Fruit fly (Drosophila melanogaster): ENCODE results near the gene comt.

comt gene

dm6 chrX:13256967-13257366, 1.9 kb upstream of the comt start (continued):
- peak; percentile 1 for TF ChIP-seq CG9817 (tag; optimal IDR thresholded peaks at IDR 0.05)
- peak; percentile 37 for TF ChIP-seq CG8924 (tag; optimal IDR thresholded peaks at IDR 0.05)
- TF ChIP-seq Camta (GFP tag; optimal IDR thresholded peaks at IDR 0.05): no peak
- no peak for TF ChIP-seq Doc2 (GFP tag; IDR thresholded peaks at IDR 0.05)
- no peak for TF ChIP-seq p53 (GFP tag; optimal IDR thresholded peaks at IDR 0.05)
- no peak for TF ChIP-seq Vsx1 (GFP tag; optimal IDR thresholded peaks at IDR 0.05)
- TF ChIP-seq Blimp-1 (GFP tag; optimal IDR thresholded peaks at IDR 0.05): peak; percentile 27
- no peak for TF ChIP-seq H15 (GFP tag; IDR thresholded peaks at IDR 0.05)
- TF ChIP-seq Eip74EF (GFP tag; optimal IDR thresholded peaks at IDR 0.05): peak in 1 of 2 experiments; percentile 83
- TF ChIP-seq CG1792 (GFP tag; optimal IDR thresholded peaks at IDR 0.05): peak; percentile 11
- peak; percentile 97 for TF ChIP-seq kah (GFP tag; optimal IDR thresholded peaks at IDR 0.05)
- no peak for TF ChIP-seq Chrac-16 (GFP tag; optimal IDR thresholded peaks at IDR 0.05)
- no peak for TF ChIP-seq CG3847 (GFP tag; IDR thresholded peaks at IDR 0.05)
- peak; percentile 32 for TF ChIP-seq CG11504 (tag; optimal IDR thresholded peaks at IDR 0.05)
- no peak for TF ChIP-seq hth (optimal IDR thresholded peaks at IDR 0.05)
- peak; percentile 44 for TF ChIP-seq CG15514 (GFP tag; optimal IDR thresholded peaks at IDR 0.05)
- no peak for TF ChIP-seq nmo (GFP tag; optimal IDR thresholded peaks at IDR 0.05)
- no peak for TF ChIP-seq Elba2 (GFP tag; optimal IDR thresholded peaks at IDR 0.05)
- peak; percentile 18 for TF ChIP-seq pros (GFP tag; optimal IDR thresholded peaks at IDR 0.05)
- TF ChIP-seq en (GFP tag; optimal IDR thresholded peaks at IDR 0.05): no peak
- TF ChIP-seq fu2 (GFP tag; optimal IDR thresholded peaks at IDR 0.05): no peak
- TF ChIP-seq CG17186 (GFP tag; optimal IDR thresholded peaks at IDR 0.05): no peak
- TF ChIP-seq CG14441 (GFP tag; IDR thresholded peaks at IDR 0.05): no peak
- TF ChIP-seq Side (GFP tag; optimal IDR thresholded peaks at IDR 0.05): no peak
- peak; percentile 10 for TF ChIP-seq CG2120 (GFP tag; optimal IDR thresholded peaks at IDR 0.05)
- TF ChIP-seq Mad (GFP tag; optimal IDR thresholded peaks at IDR 0.05): no peak
- peak; percentile 7 for TF ChIP-seq ERR (GFP tag; optimal IDR thresholded peaks at IDR 0.05)
- TF ChIP-seq HHEX (GFP tag; optimal IDR thresholded peaks at IDR 0.05): no peak
- TF ChIP-seq klu (GFP tag; IDR thresholded peaks at IDR 0.05): no peak
- no peak for TF ChIP-seq Gug (GFP tag; IDR thresholded peaks at IDR 0.05)
- no peak for TF ChIP-seq CG13424 (tag; optimal IDR thresholded peaks at IDR 0.05)
- no peak for TF ChIP-seq CG4617 (GFP tag; optimal IDR thresholded peaks at IDR 0.05; ENCODE audit: borderline replicate concordance)
- TF ChIP-seq CG14710 (tag; optimal IDR thresholded peaks at IDR 0.05): no peak
- no peak for TF ChIP-seq Tbp (GFP tag; optimal IDR thresholded peaks at IDR 0.05)
- TF ChIP-seq Sry-δ (GFP tag; optimal IDR thresholded peaks at IDR 0.05): no peak
- TF ChIP-seq B-H1 (GFP tag; IDR thresholded peaks at IDR 0.05): no peak
- TF ChIP-seq BEAF-32 (GFP tag; optimal IDR thresholded peaks at IDR 0.05): no peak
- TF ChIP-seq CG12219 (GFP tag; optimal IDR thresholded peaks at IDR 0.05): peak; percentile 23
- no peak for TF ChIP-seq da (GFP tag; optimal IDR thresholded peaks at IDR 0.05)
- peak; percentile 43 for TF ChIP-seq CG12769 (tag; optimal IDR thresholded peaks at IDR 0.05)
- TF ChIP-seq CG12391 (tag; optimal IDR thresholded peaks at IDR 0.05): peak; percentile 22
- 0 out of 2 replicates have a peak, but pooled peaks have one; percentile 57 for TF ChIP-seq CG16779 (GFP tag; IDR thresholded peaks at IDR 0.05)
- TF ChIP-seq fru (optimal IDR thresholded peaks at IDR 0.05): no peak
- TF ChIP-seq CG17829 (tag; optimal IDR thresholded peaks at IDR 0.05): peak; percentile 6
- TF ChIP-seq cad (GFP tag; optimal IDR thresholded peaks at IDR 0.05): no peak
- TF ChIP-seq CG10209 (GFP tag; optimal IDR thresholded peaks at IDR 0.05): no peak
- TF ChIP-seq fd3F (GFP tag; optimal IDR thresholded peaks at IDR 0.05): no peak
- TF ChIP-seq gem (tag; optimal IDR thresholded peaks at IDR 0.05): no peak
- no peak for TF ChIP-seq dysf (GFP tag; IDR thresholded peaks at IDR 0.05)
- peak; percentile 64 for TF ChIP-seq MTF-1 (GFP tag; optimal IDR thresholded peaks at IDR 0.05; ENCODE audit: borderline replicate concordance)
- TF ChIP-seq CG8388 (GFP tag; optimal IDR thresholded peaks at IDR 0.05): no peak
- no peak for TF ChIP-seq Atf6 (GFP tag; IDR thresholded peaks at IDR 0.05)
